Worm (Caenorhabditis elegans): ENCODE data around the gene skr-10.
A peak's percentile ranks its signal among the peaks of the same experiment; 100 is the strongest.

- TF ChIP-seq nhr-77 (tag; optimal IDR thresholded peaks at IDR 0.05) (no peak), pqm-1 (tag; optimal IDR thresholded peaks at IDR 0.05) (no peak), spr-3 (GFP tag; optimal IDR thresholded peaks at IDR 0.05) (peak; percentile 60), vab-7 (GFP tag; IDR thresholded peaks at IDR 0.05) (peak; percentile 73), unc-62 (GFP tag; optimal IDR thresholded peaks at IDR 0.05 in 1 of 2) (no peak), unc-62 (tag; optimal IDR thresholded peaks at IDR 0.05) (no peak), unc-39 (tag; optimal IDR thresholded peaks at IDR 0.05) (no peak), aly-2 (tag; optimal IDR thresholded peaks at IDR 0.05) (no peak)
Measured at ce11 chrIV:15931176-15931575, 15.4 kb upstream of the skr-10 start.
